Worm (Caenorhabditis elegans): ENCODE data around the gene F14B8.5.

Gene F14B8.5

DNA sequence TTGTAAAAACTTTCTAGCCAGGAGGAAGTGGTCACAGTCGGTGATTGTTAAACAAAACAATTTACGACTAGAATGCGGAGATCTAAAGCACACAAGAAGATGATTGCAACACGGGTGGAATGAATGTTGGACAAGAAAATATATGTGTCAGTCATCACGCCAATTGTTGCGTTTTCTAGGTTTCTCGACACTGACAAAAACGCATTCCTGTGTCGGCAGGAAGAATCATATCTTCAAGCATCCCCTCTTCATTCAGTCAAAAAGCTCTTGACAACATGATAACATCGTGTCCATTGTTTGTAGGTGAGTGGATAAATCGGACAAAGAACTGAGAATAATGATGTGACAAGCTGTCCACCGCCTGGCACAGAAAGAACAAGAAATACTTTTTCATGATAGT lies 31.0 kb upstream of the F14B8.5 start:
- TF ChIP-seq ceh-28 (tag; optimal IDR thresholded peaks at IDR 0.05) (no peak), egl-5 (tag; optimal IDR thresholded peaks at IDR 0.05) (peak; percentile 49)

ce11 chrX:6958914-6959313 lies 30.4 kb upstream of the F14B8.5 start:
- peak; percentile 5 for TF ChIP-seq lin-39 (tag; optimal IDR thresholded peaks at IDR 0.05)
- TF ChIP-seq snpc-4 (tag; optimal IDR thresholded peaks at IDR 0.05): no peak

DNA sequence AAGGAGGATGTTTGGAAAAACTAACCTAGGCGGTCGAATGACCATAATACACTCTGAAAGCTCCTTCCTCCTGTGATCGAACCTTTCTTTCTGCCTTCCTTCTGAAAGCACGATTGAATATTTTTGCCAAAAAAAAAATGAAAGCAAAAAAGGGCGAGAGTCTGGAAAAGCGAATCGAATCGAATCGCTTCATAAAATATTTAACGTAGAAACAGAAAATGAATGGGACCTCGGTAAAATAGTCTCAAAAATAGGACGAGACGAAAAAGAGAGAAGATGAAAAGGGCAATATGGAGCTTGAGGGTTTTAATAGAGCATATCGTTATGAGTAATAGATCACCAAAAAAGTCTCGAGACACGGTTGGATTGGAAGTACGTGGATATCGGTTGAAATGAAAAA lies 27.8 kb upstream of the F14B8.5 start, which contains the start of gene inx-1:
Gene inx-1, minus strand, starts transcription at position 101 of the 400 bp plus-strand sequence.
- no peak for TF ChIP-seq egl-5 (tag; optimal IDR thresholded peaks at IDR 0.05)
- TF ChIP-seq nhr-11 (tag; optimal IDR thresholded peaks at IDR 0.05): no peak
- no peak for TF ChIP-seq lin-39 (tag; optimal IDR thresholded peaks at IDR 0.05)
- no peak for TF ChIP-seq egl-27 (tag; optimal IDR thresholded peaks at IDR 0.05)
- no peak for TF ChIP-seq ceh-82 (tag; optimal IDR thresholded peaks at IDR 0.05)
- TF ChIP-seq nfya-1 (tag; optimal IDR thresholded peaks at IDR 0.05; ENCODE audit: insufficient read depth): no peak
- no peak for TF ChIP-seq hmg-11 (tag; optimal IDR thresholded peaks at IDR 0.05)
- no peak for TF ChIP-seq elt-1 (tag; optimal IDR thresholded peaks at IDR 0.05)
- no peak for TF ChIP-seq skn-1 (tag; optimal IDR thresholded peaks at IDR 0.05)
- TF ChIP-seq ceh-16 (tag; optimal IDR thresholded peaks at IDR 0.05): no peak
- no peak for TF ChIP-seq R02D3.7 (tag; optimal IDR thresholded peaks at IDR 0.05)
- no peak for TF ChIP-seq mdl-1 (tag; optimal IDR thresholded peaks at IDR 0.05)

DNA sequence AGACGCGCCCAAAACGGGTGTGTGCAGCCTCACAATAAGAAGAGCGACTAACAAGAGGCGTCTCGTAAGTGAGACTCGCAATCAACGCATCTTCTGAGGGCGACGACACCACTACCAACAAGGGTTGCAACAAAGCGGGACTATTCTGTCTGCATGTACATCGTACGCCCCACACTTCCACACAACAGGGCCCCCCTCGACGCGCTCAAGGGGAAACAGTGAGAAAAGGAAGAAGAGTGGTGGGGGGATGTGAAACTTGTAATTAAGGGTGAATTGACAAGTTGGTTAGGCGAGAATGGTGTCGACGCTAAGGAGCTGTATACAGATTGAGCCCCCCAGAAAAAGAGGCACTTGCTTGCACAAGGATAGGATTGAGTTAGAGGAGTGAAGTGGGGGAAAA lies 24.8 kb upstream of the F14B8.5 start:
- TF ChIP-seq nhr-43 (tag; optimal IDR thresholded peaks at IDR 0.05; ENCODE audit: poor library complexity, severe bottlenecking) (no peak), fos-1 (tag; optimal IDR thresholded peaks at IDR 0.05) (no peak), elt-1 (tag; optimal IDR thresholded peaks at IDR 0.05) (no peak)

ce11 chrX:6946789-6947188 lies 18.3 kb upstream of the F14B8.5 start:
- TF ChIP-seq unc-62 (GFP tag; optimal IDR thresholded peaks at IDR 0.05): no peak
- TF ChIP-seq pha-4 (tag; optimal IDR thresholded peaks at IDR 0.05): no peak
- no peak for TF ChIP-seq nhr-11 (tag; optimal IDR thresholded peaks at IDR 0.05)
- TF ChIP-seq ceh-28 (tag; optimal IDR thresholded peaks at IDR 0.05): no peak
- TF ChIP-seq ceh-9 (tag; optimal IDR thresholded peaks at IDR 0.05): no peak
- TF ChIP-seq snpc-4 (tag; optimal IDR thresholded peaks at IDR 0.05): no peak
- TF ChIP-seq mdl-1 (tag; optimal IDR thresholded peaks at IDR 0.05): no peak
- no peak for TF ChIP-seq ztf-11 (tag; optimal IDR thresholded peaks at IDR 0.05)
- TF ChIP-seq lin-39 (tag; optimal IDR thresholded peaks at IDR 0.05): no peak

DNA sequence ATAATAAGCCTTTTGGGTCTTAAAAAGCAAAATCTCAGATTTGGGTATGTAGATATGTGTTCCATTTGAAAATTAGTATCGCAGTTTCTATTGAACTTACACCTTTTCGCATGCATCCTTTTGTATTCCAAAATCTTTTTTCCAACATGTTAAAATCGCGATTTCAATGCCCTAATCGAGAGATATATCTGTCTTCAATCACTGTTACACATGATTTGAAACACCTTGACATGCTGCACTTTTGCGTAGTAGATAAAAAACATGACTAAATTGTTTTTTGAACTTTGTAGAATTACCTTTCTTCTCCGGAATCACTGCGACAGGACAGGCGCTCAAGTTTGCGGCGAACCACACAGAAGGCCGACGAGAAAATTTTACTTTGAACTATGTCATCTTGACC lies 13.2 kb upstream of the F14B8.5 start:
- TF ChIP-seq nhr-43 (tag; optimal IDR thresholded peaks at IDR 0.05; ENCODE audit: poor library complexity, severe bottlenecking): no peak
- TF ChIP-seq nhr-23 (tag; optimal IDR thresholded peaks at IDR 0.05): peak; percentile 76
- TF ChIP-seq elt-1 (tag; optimal IDR thresholded peaks at IDR 0.05): peak; percentile 66

DNA sequence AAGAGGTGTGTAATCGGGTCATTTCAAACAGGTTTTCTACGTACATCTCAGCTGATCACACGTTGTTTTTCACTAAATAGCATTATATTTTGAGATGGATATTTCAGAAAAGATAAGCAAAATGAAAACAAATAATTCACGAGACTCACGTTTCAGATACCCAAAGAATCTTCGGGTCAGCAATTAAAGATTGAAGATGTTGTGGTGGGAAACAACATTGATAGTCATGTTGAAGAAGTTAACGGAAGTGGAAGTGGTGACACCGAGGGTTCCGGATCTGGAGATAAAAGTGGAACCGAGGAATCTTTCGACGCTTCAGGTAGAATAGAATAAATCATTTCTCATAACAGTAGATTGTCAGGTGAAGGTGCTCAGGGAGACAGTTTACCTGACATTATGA lies 12.3 kb upstream of the F14B8.5 start:
- no peak for TF ChIP-seq nhr-237 (tag; optimal IDR thresholded peaks at IDR 0.05)
- TF ChIP-seq pqm-1 (tag; optimal IDR thresholded peaks at IDR 0.05): no peak
- TF ChIP-seq zag-1 (tag; optimal IDR thresholded peaks at IDR 0.05): no peak
- TF ChIP-seq elt-1 (tag; optimal IDR thresholded peaks at IDR 0.05): no peak
- TF ChIP-seq ceh-82 (tag; optimal IDR thresholded peaks at IDR 0.05): no peak
- TF ChIP-seq hmg-11 (tag; optimal IDR thresholded peaks at IDR 0.05): no peak
- no peak for TF ChIP-seq nhr-12 (tag; optimal IDR thresholded peaks at IDR 0.05)
- no peak for TF ChIP-seq ZK546.5 (tag; optimal IDR thresholded peaks at IDR 0.05)
- no peak for TF ChIP-seq nhr-67 (tag; optimal IDR thresholded peaks at IDR 0.05)
- no peak for TF ChIP-seq mml-1 (tag; optimal IDR thresholded peaks at IDR 0.05)
- no peak for TF ChIP-seq eor-1 (tag; optimal IDR thresholded peaks at IDR 0.05)

ce11 chrX:6939917-6940316 lies 11.4 kb upstream of the F14B8.5 start, which contains the start of gene C16E9.1:
C16E9.1 (plus strand) TSS chrX:6940217.
- TF ChIP-seq ZK546.5 (tag; optimal IDR thresholded peaks at IDR 0.05): no peak
- TF ChIP-seq nhr-67 (tag; optimal IDR thresholded peaks at IDR 0.05): no peak
- TF ChIP-seq ztf-11 (tag; optimal IDR thresholded peaks at IDR 0.05): no peak
- no peak for TF ChIP-seq egl-5 (tag; optimal IDR thresholded peaks at IDR 0.05)
- no peak for TF ChIP-seq nhr-43 (tag; optimal IDR thresholded peaks at IDR 0.05; ENCODE audit: poor library complexity, severe bottlenecking)
- TF ChIP-seq unc-39 (tag; optimal IDR thresholded peaks at IDR 0.05): no peak
- no peak for TF ChIP-seq fkh-10 (GFP tag; optimal IDR thresholded peaks at IDR 0.05)
- TF ChIP-seq aly-2 (tag; optimal IDR thresholded peaks at IDR 0.05): no peak
- TF ChIP-seq nhr-23 (tag; optimal IDR thresholded peaks at IDR 0.05): no peak
- no peak for TF ChIP-seq nhr-25 (tag; optimal IDR thresholded peaks at IDR 0.05)
- no peak for TF ChIP-seq tbx-2 (tag; optimal IDR thresholded peaks at IDR 0.05)
- no peak for TF ChIP-seq fos-1 (tag; optimal IDR thresholded peaks at IDR 0.05)
- no peak for TF ChIP-seq ceh-28 (tag; optimal IDR thresholded peaks at IDR 0.05)
